Worm (Caenorhabditis elegans) whole organism, L2 larva: ENCODE data around the gene ZK688.4.

ENCODE experiments used
- C34F6.9 ChIP-seq: fragments of 150-350 bp; optimal IDR thresholded peaks from 2 replicates; lab custom pipeline; 2014; ENCODE audit warnings: missing biosample characterization, missing genetic modification characterization
- ama-1 ChIP-seq: fragments of 150-350 bp; optimal IDR thresholded peaks from 2 replicates; lab custom pipeline; 2018; ENCODE audit warnings: inconsistent platforms
- crh-2 ChIP-seq: sonication (generic microtip); optimal IDR thresholded peaks from 2 replicates; lab custom pipeline; 2017; ENCODE audit warnings: missing biosample characterization, missing genetic modification characterization
- egl-27 ChIP-seq: sonication (generic microtip); optimal IDR thresholded peaks from 3 replicates; lab custom pipeline; 2017; ENCODE audit warnings: missing biosample characterization, missing genetic modification reagents, missing genetic modification characterization
- elt-3 ChIP-seq: sonication (generic microtip); optimal IDR thresholded peaks from 2 replicates; lab custom pipeline; 2017; ENCODE audit warnings: missing biosample characterization, missing genetic modification characterization
- lsy-2 ChIP-seq, 2 experiments: fragments of 150-350 bp in 1 of 2; sonication (generic microtip) in 1 of 2; optimal IDR thresholded peaks; 2 replicates each; lab custom pipeline; 2014 to 2017; ENCODE audit warnings: missing biosample characterization in 2 of 2, missing genetic modification characterization in 2 of 2
- mdl-1 ChIP-seq, 2 experiments: fragments of 150-350 bp in 1 of 2; sonication (generic microtip) in 1 of 2; optimal IDR thresholded peaks; 2 replicates each; lab custom pipeline; 2017; ENCODE audit warnings: missing biosample characterization in 2 of 2, missing genetic modification characterization in 2 of 2
- nhr-11 ChIP-seq: fragments of 150-350 bp; optimal IDR thresholded peaks from 2 replicates; lab custom pipeline; 2014; ENCODE audit warnings: missing biosample characterization, missing genetic modification characterization
- peb-1 ChIP-seq: fragments of 150-350 bp; optimal IDR thresholded peaks from 2 replicates; lab custom pipeline; 2014; ENCODE audit warnings: missing biosample characterization, missing genetic modification characterization
- skn-1 ChIP-seq: sonication (generic microtip); optimal IDR thresholded peaks from 2 replicates; lab custom pipeline; 2017; ENCODE audit warnings: missing biosample characterization, missing genetic modification characterization
- snpc-4 ChIP-seq: fragments of 150-350 bp; optimal IDR thresholded peaks from 2 replicates; lab custom pipeline; 2014; ENCODE audit warnings: missing biosample characterization, missing genetic modification characterization
- unc-39 ChIP-seq: fragments of 150-350 bp; optimal IDR thresholded peaks from 2 replicates; lab custom pipeline; 2014; ENCODE audit warnings: missing biosample characterization, missing genetic modification characterization
- unc-62 ChIP-seq: fragments of 150-350 bp; optimal IDR thresholded peaks from 2 replicates; lab custom pipeline; 2014; ENCODE audit warnings: missing biosample characterization, missing genetic modification reagents, missing genetic modification characterization
- ztf-4 ChIP-seq: fragments of 150-350 bp; optimal IDR thresholded peaks from 2 replicates; lab custom pipeline; 2014; ENCODE audit warnings: missing biosample characterization, missing genetic modification characterization

- TF ChIP-seq nhr-11 (tag; lab: Kevin White, UChicago) (no peak), egl-27 (tag; lab: Kevin White, UChicago) (no peak), ama-1 (no peak), elt-3 (no peak), skn-1 (tag; lab: Kevin White, UChicago) (no peak), mdl-1 (tag; optimal IDR thresholded peaks at IDR 0.05; lab: Kevin White, UChicago) (no peak), unc-39 (tag; lab: Kevin White, UChicago) (no peak), C34F6.9 (tag; lab: Kevin White, UChicago) (no peak), lsy-2 (tag; optimal IDR thresholded peaks at IDR 0.05; lab: Kevin White, UChicago) (no peak), crh-2 (no peak), peb-1 (tag; lab: Kevin White, UChicago) (no peak), ztf-4 (tag; lab: Kevin White, UChicago) (no peak), snpc-4 (tag; lab: Kevin White, UChicago) (no peak), unc-62 (no peak)
Measured at ce11 chrIII:7941417-7941816, 46.6 kb downstream of the ZK688.4 start, which contains the start of gene kle-2.
